Fruit fly (Drosophila melanogaster) whole organism, embryonic: ENCODE results near the gene Sec15.

Source experiments
- Bgb ChIP-seq: fragments of 200-800 bp; sonication (Bioruptor generic); IDR thresholded peaks from 2 replicates; pipeline ENCODE4 v1.3.6; 2022; ENCODE audit warnings: missing biosample characterization, missing genetic modification characterization; ENCODE audit not compliant: partially characterized antibody
- CG10959 ChIP-seq: fragments of 200-800 bp; sonication (Bioruptor generic); IDR thresholded peaks from 2 replicates; pipeline ENCODE4 v1.3.6; 2022; ENCODE audit warnings: missing biosample characterization, missing genetic modification characterization
- CG12071 ChIP-seq: fragments of 200-800 bp; sonication (Bioruptor generic); optimal IDR thresholded peaks from 3 replicates; lab custom pipeline; 2018; ENCODE audit warnings: missing biosample characterization, mild to moderate bottlenecking, missing genetic modification characterization
- CG12155 ChIP-seq: fragments of 200-800 bp; sonication (Bioruptor generic); optimal IDR thresholded peaks from 3 replicates; lab custom pipeline; 2016; ENCODE audit warnings: missing biosample characterization, missing genetic modification characterization
- CG12236 ChIP-seq: fragments of 200-800 bp; sonication (Bioruptor generic); optimal IDR thresholded peaks from 2 replicates; lab custom pipeline; 2016; ENCODE audit warnings: missing biosample characterization, missing genetic modification characterization
- CG12769 ChIP-seq: fragments of 200-800 bp; sonication (Bioruptor generic); optimal IDR thresholded peaks from 2 replicates; lab custom pipeline; 2019; ENCODE audit warnings: missing biosample characterization, mild to moderate bottlenecking, missing genetic modification characterization, moderate library complexity
- CG14441 ChIP-seq: fragments of 200-800 bp; sonication (Bioruptor generic); IDR thresholded peaks from 2 replicates; pipeline ENCODE4 v1.3.6; 2022; ENCODE audit warnings: missing biosample characterization, missing genetic modification characterization
- CG15011 ChIP-seq: fragments of 200-800 bp; sonication (Bioruptor generic); optimal IDR thresholded peaks from 3 replicates; lab custom pipeline; 2018; ENCODE audit warnings: missing biosample characterization, mild to moderate bottlenecking, missing genetic modification characterization
- CG1602 ChIP-seq: fragments of 200-800 bp; sonication (Bioruptor generic); optimal IDR thresholded peaks from 3 replicates; lab custom pipeline; 2016; ENCODE audit warnings: missing biosample characterization, missing genetic modification characterization
- CG17361 ChIP-seq: fragments of 200-800 bp; sonication (Bioruptor generic); IDR thresholded peaks from 3 replicates; pipeline ENCODE4 v1.3.6; 2022; ENCODE audit warnings: missing biosample characterization, missing genetic modification characterization
- CG1792 ChIP-seq: fragments of 200-800 bp; sonication (Bioruptor generic); optimal IDR thresholded peaks from 2 replicates; lab custom pipeline; 2016; ENCODE audit warnings: missing biosample characterization, missing genetic modification characterization
- CG6683 ChIP-seq: fragments of 200-800 bp; sonication (Bioruptor generic); optimal IDR thresholded peaks from 2 replicates; lab custom pipeline; 2017; ENCODE audit warnings: missing biosample characterization, mild to moderate bottlenecking, missing genetic modification characterization, missing genetic modification reagents
- CG7372 ChIP-seq: fragments of 200-800 bp; sonication (Bioruptor generic); IDR thresholded peaks from 2 replicates; pipeline ENCODE4 v1.3.6; 2022; ENCODE audit warnings: missing biosample characterization, missing genetic modification characterization
- CG8388 ChIP-seq: fragments of 200-800 bp; sonication (Bioruptor generic); optimal IDR thresholded peaks from 2 replicates; lab custom pipeline; 2019; ENCODE audit warnings: missing biosample characterization, mild to moderate bottlenecking, missing genetic modification characterization, moderate library complexity
- CG8765 ChIP-seq: fragments of 200-800 bp; sonication (Bioruptor generic); IDR thresholded peaks from 2 replicates; pipeline ENCODE4 v1.3.6; 2022; ENCODE audit warnings: missing biosample characterization, missing genetic modification characterization
- CG8944 ChIP-seq: fragments of 200-800 bp; sonication (Bioruptor generic); optimal IDR thresholded peaks from 3 replicates; lab custom pipeline; 2016; ENCODE audit warnings: missing biosample characterization, missing genetic modification characterization
- CG9609 ChIP-seq: fragments of 200-800 bp; sonication (Bioruptor generic); optimal IDR thresholded peaks from 3 replicates; lab custom pipeline; 2016; ENCODE audit warnings: missing biosample characterization, missing genetic modification characterization
- D19A ChIP-seq: fragments of 200-800 bp; optimal IDR thresholded peaks from 3 replicates; lab custom pipeline; 2019; ENCODE audit warnings: missing biosample characterization, mild to moderate bottlenecking, missing genetic modification characterization, moderate library complexity
- Dad ChIP-seq: fragments of 200-800 bp; sonication (Bioruptor generic); optimal IDR thresholded peaks from 3 replicates; lab custom pipeline; 2016; ENCODE audit warnings: missing biosample characterization, missing genetic modification characterization
- Dll ChIP-seq: fragments of 200-800 bp; sonication (Bioruptor generic); IDR thresholded peaks from 4 replicates; pipeline ENCODE4 v1.3.6; 2022; ENCODE audit warnings: missing biosample characterization, missing genetic modification characterization; ENCODE audit not compliant: partially characterized antibody
- E2f1 ChIP-seq: fragments of 200-800 bp; sonication (Bioruptor generic); IDR thresholded peaks from 2 replicates; pipeline ENCODE4 v1.3.6; 2022; ENCODE audit warnings: missing biosample characterization, missing genetic modification characterization
- Ets65A ChIP-seq: fragments of 200-800 bp; sonication (Bioruptor generic); peaks from one replicate; lab custom pipeline; 2016; ENCODE audit warnings: missing biosample characterization, missing genetic modification characterization
- HLH3B ChIP-seq: fragments of 200-800 bp; sonication (Bioruptor generic); IDR thresholded peaks from 2 replicates; pipeline ENCODE4 v1.3.6; 2022; ENCODE audit warnings: missing biosample characterization, missing genetic modification characterization
- HmgD ChIP-seq: fragments of 200-800 bp; sonication (Bioruptor generic); optimal IDR thresholded peaks from 3 replicates; lab custom pipeline; 2016; ENCODE audit warnings: missing biosample characterization, missing genetic modification characterization
- Hr39 ChIP-seq: fragments of >200 bp; optimal IDR thresholded peaks from 2 replicates; lab custom pipeline; 2017
- Lpt ChIP-seq: fragments of >200 bp; optimal IDR thresholded peaks from 2 replicates; lab custom pipeline; 2018; ENCODE audit warnings: missing biosample characterization, missing genetic modification characterization
- MBD-R2 ChIP-seq: fragments of 200-800 bp; sonication (Bioruptor generic); IDR thresholded peaks from 2 replicates; pipeline ENCODE4 v1.3.6; 2022; ENCODE audit warnings: missing biosample characterization, missing genetic modification characterization
- NC2β ChIP-seq: fragments of 200-800 bp; sonication (Bioruptor generic); optimal IDR thresholded peaks from 2 replicates; lab custom pipeline; 2016; ENCODE audit warnings: missing biosample characterization, missing genetic modification characterization
- NK7.1 ChIP-seq: fragments of 200-800 bp; sonication (Bioruptor generic); optimal IDR thresholded peaks from 3 replicates; lab custom pipeline; 2016; ENCODE audit warnings: missing biosample characterization, missing genetic modification characterization
- NfI ChIP-seq: fragments of 200-800 bp; sonication (Bioruptor generic); optimal IDR thresholded peaks from 3 replicates; lab custom pipeline; 2018; ENCODE audit warnings: missing biosample characterization, mild to moderate bottlenecking, missing genetic modification characterization, moderate library complexity
- Rfx ChIP-seq: fragments of 200-800 bp; sonication (Bioruptor generic); IDR thresholded peaks from 2 replicates; pipeline ENCODE4 v1.3.6; 2022; ENCODE audit warnings: missing biosample characterization, missing genetic modification characterization
- TFAM ChIP-seq: fragments of 200-800 bp; sonication (Bioruptor generic); optimal IDR thresholded peaks from 2 replicates; lab custom pipeline; 2017; ENCODE audit warnings: missing biosample characterization, missing genetic modification characterization, inconsistent platforms
- Usf ChIP-seq: fragments of 200-800 bp; sonication (Bioruptor generic); optimal IDR thresholded peaks from 2 replicates; lab custom pipeline; 2017; ENCODE audit warnings: missing genotype, missing biosample characterization, missing genetic modification characterization
- Xbp1 ChIP-seq: fragments of 200-800 bp; sonication (Bioruptor generic); optimal IDR thresholded peaks from 3 replicates; lab custom pipeline; 2016; ENCODE audit warnings: missing biosample characterization, mild to moderate bottlenecking, missing genetic modification characterization
- al ChIP-seq: fragments of 200-800 bp; sonication (Bioruptor generic); IDR thresholded peaks from 2 replicates; pipeline ENCODE4 v1.3.6; 2022; ENCODE audit warnings: missing biosample characterization, missing genetic modification characterization
- az2 ChIP-seq: fragments of 200-800 bp; sonication (Bioruptor generic); optimal IDR thresholded peaks from 3 replicates; lab custom pipeline; 2016; ENCODE audit warnings: missing biosample characterization, missing genetic modification characterization
- bsh ChIP-seq, 2 experiments: fragments of 200-800 bp; sonication (Bioruptor generic); optimal IDR thresholded peaks; 2 replicates each; lab custom pipeline; 2017 to 2018; ENCODE audit warnings: mild to moderate bottlenecking in 2 of 2, missing biosample characterization in 2 of 2, missing genetic modification characterization in 2 of 2, moderate library complexity in 1 of 2
- crp ChIP-seq, 2 experiments: fragments of 200-800 bp; sonication (Bioruptor generic); optimal IDR thresholded peaks; 2 replicates in 1 of 2; 3 replicates in 1 of 2; lab custom pipeline; 2017; ENCODE audit warnings: missing biosample characterization in 2 of 2, missing genetic modification characterization in 2 of 2, mild to moderate bottlenecking in 1 of 2, moderate library complexity in 1 of 2
- dysf ChIP-seq: fragments of 200-800 bp; sonication (Bioruptor generic); IDR thresholded peaks from 3 replicates; pipeline ENCODE4 v1.3.6; 2022; ENCODE audit warnings: missing biosample characterization, missing genetic modification characterization
- hth ChIP-seq: fragments of >200 bp; optimal IDR thresholded peaks from 2 replicates; lab custom pipeline; 2017; ENCODE audit warnings: inconsistent platforms
- inv ChIP-seq: fragments of 200-800 bp; sonication (Bioruptor generic); IDR thresholded peaks from 2 replicates; pipeline ENCODE4 v1.3.6; 2022; ENCODE audit warnings: missing biosample characterization, missing genetic modification characterization; ENCODE audit not compliant: partially characterized antibody
- jing ChIP-seq: fragments of 200-800 bp; sonication (Bioruptor generic); optimal IDR thresholded peaks from 2 replicates; lab custom pipeline; 2018; ENCODE audit warnings: missing biosample characterization, mild to moderate bottlenecking, missing genetic modification characterization
- lilli ChIP-seq: fragments of 200-800 bp; sonication (Bioruptor generic); optimal IDR thresholded peaks from 3 replicates; lab custom pipeline; 2016; ENCODE audit warnings: missing biosample characterization, missing genetic modification characterization
- phol ChIP-seq: fragments of 200-800 bp; sonication (Bioruptor generic); optimal IDR thresholded peaks from 3 replicates; lab custom pipeline; 2018; ENCODE audit warnings: missing biosample characterization, mild to moderate bottlenecking, missing genetic modification characterization, moderate library complexity
- repo ChIP-seq: fragments of 200-800 bp; sonication (Bioruptor generic); optimal IDR thresholded peaks from 2 replicates; lab custom pipeline; 2016; ENCODE audit warnings: missing biosample characterization, missing genetic modification characterization
- sens-2 ChIP-seq: fragments of 200-800 bp; sonication (Bioruptor generic); IDR thresholded peaks from 2 replicates; pipeline ENCODE4 v1.3.6; 2022; ENCODE audit warnings: missing biosample characterization, missing genetic modification characterization
- stc ChIP-seq: fragments of 200-800 bp; sonication (Bioruptor generic); IDR thresholded peaks from 2 replicates; pipeline ENCODE4 v1.3.6; 2022; ENCODE audit warnings: missing biosample characterization, missing genetic modification characterization
- tap ChIP-seq: fragments of 200-800 bp; optimal IDR thresholded peaks from 3 replicates; lab custom pipeline; 2019; ENCODE audit warnings: missing biosample characterization, mild to moderate bottlenecking, missing genetic modification characterization, moderate library complexity
- trem ChIP-seq: fragments of 200-800 bp; optimal IDR thresholded peaks from 3 replicates; lab custom pipeline; 2019; ENCODE audit warnings: missing biosample characterization, mild to moderate bottlenecking, missing genetic modification characterization, moderate library complexity
- wor ChIP-seq: fragments of 200-800 bp; sonication (Bioruptor generic); IDR thresholded peaks from 2 replicates; pipeline ENCODE4 v1.3.6; 2022; ENCODE audit warnings: missing biosample characterization, missing genetic modification characterization
- yki ChIP-seq: fragments of >200 bp; optimal IDR thresholded peaks from 3 replicates; lab custom pipeline; 2018

Sec15 gene

DNA sequence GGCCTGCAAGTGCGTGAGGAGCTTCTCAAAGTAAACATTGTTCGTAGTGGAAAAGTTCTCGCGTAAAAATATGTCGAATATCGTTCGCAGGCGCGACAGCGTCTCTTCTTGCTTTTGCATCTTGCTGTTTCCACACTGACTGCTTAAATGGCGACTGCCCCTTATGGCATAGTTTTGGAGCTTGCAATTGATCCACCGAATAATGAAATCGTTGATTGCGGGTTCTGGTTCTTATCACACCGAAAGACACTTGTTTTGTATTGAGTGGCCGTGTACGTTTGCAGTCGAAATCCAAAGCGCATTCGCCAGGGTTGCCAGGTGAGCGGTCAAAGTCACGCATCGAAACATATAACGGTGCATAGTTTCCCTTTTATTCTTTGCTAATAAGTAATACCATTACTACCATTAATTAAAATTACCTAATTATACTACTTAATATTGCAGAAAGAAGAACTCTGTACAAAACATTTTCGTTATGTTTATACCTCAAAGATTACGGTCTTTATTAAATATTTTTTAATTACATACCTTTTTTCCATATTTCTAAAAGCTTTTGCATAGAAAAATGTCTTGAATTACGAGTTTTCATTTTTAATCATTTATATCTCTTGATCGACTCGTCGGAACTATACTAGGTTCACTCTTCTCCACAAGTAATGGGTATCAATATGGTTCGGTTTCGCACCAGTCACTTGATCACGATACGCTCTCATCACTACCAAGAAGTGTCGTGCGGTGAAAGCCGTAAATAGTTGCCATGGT is 6.1 kb downstream of the Sec15 start, which contains the start of the genes CG7044 and Tbc1d22 (continued):
- TF ChIP-seq Xbp1 (peak; percentile 71), NfI (GFP tag; lab: Kevin White, UChicago) (peak; percentile 32), MBD-R2 (GFP tag; lab: Robert Waterston, UW) (peak; percentile 63), phol (tag; lab: Kevin White, UChicago) (peak; percentile 57), NK7.1 (peak; percentile 3), CG12769 (no peak), Lpt (no peak), CG14441 (GFP tag; lab: Robert Waterston, UW) (no peak), sens-2 (GFP tag; lab: Robert Waterston, UW) (no peak), stc (no peak), dysf (GFP tag; lab: Robert Waterston, UW) (peak; percentile 61), Ets65A (GFP tag; lab: Kevin White, UChicago) (peak; percentile 60), wor (peak; percentile 14; the same call in 1 of the 2 replicates), CG1602 (GFP tag; lab: Kevin White, UChicago) (peak; percentile 58), az2 (GFP tag; lab: Kevin White, UChicago) (peak; percentile 58), Usf (GFP tag; lab: Kevin White, UChicago) (peak; percentile 45), HLH3B (no peak; the same call in 1 of the 2 replicates), CG12236 (GFP tag; lab: Kevin White, UChicago) (no peak), NC2β (GFP tag; lab: Kevin White, UChicago) (no peak), CG8388 (GFP tag; lab: Kevin White, UChicago) (peak; percentile 10), CG6683 (GFP tag; lab: Kevin White, UChicago) (no peak), al (GFP tag; lab: Robert Waterston, UW) (no peak), yki (lab: Kevin White, UChicago) (no peak), tap (no peak), CG17361 (GFP tag; lab: Robert Waterston, UW) (peak; percentile 90), CG12155 (GFP tag; lab: Kevin White, UChicago) (peak; percentile 62), TFAM (GFP tag; lab: Kevin White, UChicago) (no peak), CG7372 (GFP tag; lab: Robert Waterston, UW) (no peak), bsh (GFP tag; optimal IDR thresholded peaks at IDR 0.05; lab: Kevin White, UChicago) (peak in 1 of 2 experiments; percentile 15), repo (GFP tag; lab: Kevin White, UChicago) (no peak), D19A (tag; lab: Kevin White, UChicago) (no peak), CG1792 (no peak), CG15011 (GFP tag; lab: Kevin White, UChicago) (no peak), Dll (GFP tag; lab: Robert Waterston, UW) (peak; percentile 50; the same call in 1 of the 4 replicates), HmgD (GFP tag; lab: Kevin White, UChicago) (no peak), inv (GFP tag; lab: Robert Waterston, UW) (peak; percentile 38; the same call in 1 of the 2 replicates), CG8765 (GFP tag; lab: Robert Waterston, UW) (no peak), CG9609 (GFP tag; lab: Kevin White, UChicago) (peak; percentile 47), E2f1 (peak; percentile 30; the same call in 1 of the 2 replicates), trem (tag; lab: Kevin White, UChicago) (peak; percentile 12), hth (lab: Kevin White, UChicago) (no peak), Bgb (GFP tag; lab: Robert Waterston, UW) (peak; percentile 27; the same call in 1 of the 2 replicates), CG10959 (GFP tag; lab: Robert Waterston, UW) (0 out of 2 replicates have a peak, but pooled peaks have one; percentile 10), jing (GFP tag; lab: Kevin White, UChicago) (no peak), Hr39 (no peak), CG12071 (no peak), CG8944 (GFP tag; lab: Kevin White, UChicago) (peak; percentile 17), Dad (GFP tag; lab: Kevin White, UChicago) (no peak), lilli (GFP tag; lab: Kevin White, UChicago) (peak; percentile 68), Rfx (GFP tag; lab: Robert Waterston, UW) (peak; percentile 44; the same call in 1 of the 2 replicates), crp (GFP tag; optimal IDR thresholded peaks at IDR 0.05; lab: Kevin White, UChicago) (peak in 1 of 2 experiments; percentile 19)
